Worm (Caenorhabditis elegans) whole organism, early embryonic: ENCODE results near the gene ttr-27.

Source experiments
- ama-1 ChIP-seq: fragments of 150-350 bp; optimal IDR thresholded peaks from 2 replicates; lab custom pipeline; 2014
- flt-1 ChIP-seq: fragments of 200-800 bp; sonication (Bioruptor generic); IDR thresholded peaks from 2 replicates; pipeline ENCODE4 v1.3.6; 2022; ENCODE audit warnings: missing genetic modification characterization, missing compliant biosample characterization
- tbx-11 ChIP-seq: fragments of 200-800 bp; sonication (Bioruptor generic); IDR thresholded peaks from 2 replicates; pipeline ENCODE4 v1.3.6; 2022; ENCODE audit warnings: missing genetic modification characterization, missing compliant biosample characterization
- tra-4 ChIP-seq: sonication (generic microtip); optimal IDR thresholded peaks from 2 replicates; lab custom pipeline; 2017; ENCODE audit warnings: missing genetic modification characterization, missing compliant biosample characterization

DNA sequence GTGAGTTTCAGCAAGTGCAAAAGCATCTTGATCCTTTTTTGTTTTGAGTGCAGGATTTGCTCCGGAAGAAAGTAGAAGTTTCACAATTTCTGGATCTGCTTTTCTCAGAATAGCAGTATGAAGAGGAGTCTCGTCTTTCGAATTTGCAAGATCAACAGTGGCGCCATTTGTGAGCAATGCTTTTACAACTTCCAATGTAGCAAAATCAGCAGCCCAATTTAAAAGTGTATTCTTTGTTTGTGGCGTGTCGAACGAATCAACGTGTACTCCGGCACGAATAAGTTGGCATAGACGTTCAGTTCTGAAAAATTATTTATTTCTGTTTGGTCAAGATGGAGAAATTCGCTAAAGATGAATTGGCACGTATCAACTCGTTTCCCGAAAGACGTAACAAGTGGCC lies 45.7 kb upstream of the ttr-27 start, which contains the start of gene T16G1.13:
- TF ChIP-seq flt-1 (no peak), ama-1 (lab: Kevin White, UChicago) (no peak), tbx-11 (GFP tag; lab: Robert Waterston, UW) (no peak), tra-4 (tag; lab: Kevin White, UChicago) (no peak)
